Worm (Caenorhabditis elegans): ENCODE data around the gene T26E4.2.

DNA sequence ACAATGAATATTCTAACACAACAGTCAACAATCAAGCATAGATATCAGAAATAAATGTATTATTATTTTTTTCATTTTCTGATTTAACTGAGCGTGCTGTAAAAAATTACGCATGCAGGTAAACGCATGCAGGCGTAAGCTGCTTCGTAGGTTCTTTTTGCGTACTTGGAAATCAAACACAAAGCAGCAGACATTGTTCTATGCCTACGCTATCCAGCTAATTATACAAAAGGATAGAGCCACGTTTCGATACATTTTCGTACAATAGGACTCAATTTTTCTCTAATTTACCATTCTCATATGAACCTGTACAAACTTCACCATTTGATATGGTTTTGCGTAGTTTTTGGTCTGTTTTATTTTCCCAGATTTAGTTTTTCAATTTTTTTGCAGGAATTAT, 1.3 kb downstream of the T26E4.2 start, which contains the start of gene T26E4.3:
- TF ChIP-seq ztf-23 (GFP tag; IDR thresholded peaks at IDR 0.05) (no peak), T22C8.4 (GFP tag; IDR thresholded peaks at IDR 0.05) (no peak), flt-1 (GFP tag; IDR thresholded peaks at IDR 0.05) (no peak), ztf-29 (GFP tag; IDR thresholded peaks at IDR 0.05) (no peak), cog-1 (tag; optimal IDR thresholded peaks at IDR 0.05) (no peak)

Data from whole organism, midembryonic.